Fruit fly (Drosophila melanogaster) Kc167 (cell line): ENCODE results near the gene CG11454.

ENCODE experiments used
- Myc ChIP-seq: fragments of >200 bp; optimal IDR thresholded peaks from 2 replicates; lab custom pipeline; 2017; ENCODE audit warnings: missing external identifiers
- psq ChIP-seq: fragments of >200 bp; optimal IDR thresholded peaks from 2 replicates; lab custom pipeline; 2017; ENCODE audit warnings: missing external identifiers
- ttk ChIP-seq: sonication (Bioruptor generic); optimal IDR thresholded peaks from 2 replicates; lab custom pipeline; 2017; ENCODE audit warnings: missing external identifiers

- no peak for TF ChIP-seq psq
- no peak for TF ChIP-seq Myc
- no peak for TF ChIP-seq ttk (lab: Kevin White, UChicago)
Measured at dm6 chr2L:138063-138462, 5.1 kb upstream of the CG11454 start.
